Worm (Caenorhabditis elegans) whole organism, mixed stage, embryonic: ENCODE results near the gene ZK721.3.

ENCODE experiments used
- hlh-1 ChIP-seq: fragments of 150-350 bp; optimal IDR thresholded peaks from 2 replicates; lab custom pipeline; 2014; ENCODE audit warnings: missing biosample characterization, missing genetic modification reagents, missing genetic modification characterization
- mep-1 ChIP-seq: fragments of 150-350 bp; optimal IDR thresholded peaks from 2 replicates; lab custom pipeline; 2017; ENCODE audit warnings: missing biosample characterization, missing genetic modification reagents, missing genetic modification characterization, inconsistent platforms
- mls-2 ChIP-seq: sonication (generic microtip); optimal IDR thresholded peaks from 2 replicates; lab custom pipeline; 2016; ENCODE audit warnings: mild to moderate bottlenecking, missing genetic modification characterization, moderate library complexity, missing compliant biosample characterization
- sptf-1 ChIP-seq: sonication (generic microtip); optimal IDR thresholded peaks from 2 replicates; lab custom pipeline; 2017; ENCODE audit warnings: mild to moderate bottlenecking, missing genetic modification characterization, moderate library complexity, missing compliant biosample characterization
- unc-62 ChIP-seq: fragments of 150-350 bp; optimal IDR thresholded peaks from 2 replicates; lab custom pipeline; 2014; ENCODE audit warnings: missing biosample characterization, missing genetic modification reagents, missing genetic modification characterization

- TF ChIP-seq mls-2 (tag; lab: Kevin White, UChicago) (no peak), unc-62 (GFP tag; lab: Kevin White, UChicago) (no peak), mep-1 (tag; lab: Kevin White, UChicago) (no peak), hlh-1 (no peak), sptf-1 (tag; lab: Kevin White, UChicago) (no peak)
Measured at ce11 chrX:8754285-8754795, 30.0 kb upstream of the ZK721.3 start.
